Fruit fly (Drosophila melanogaster) whole organism, wandering third instar larva: ENCODE results near the gene CG16779.
A peak's percentile ranks its signal among the peaks of the same experiment; 100 is the strongest.

Source experiments
- Abd-B ChIP-seq: fragments of >200 bp; optimal IDR thresholded peaks from 2 replicates; lab custom pipeline; 2017; ENCODE audit warnings: missing biosample characterization, missing genetic modification characterization
- CG32264 ChIP-seq: fragments of 200-800 bp; sonication (Bioruptor generic); optimal IDR thresholded peaks from 2 replicates; lab custom pipeline; 2016; ENCODE audit warnings: missing biosample characterization, missing genetic modification characterization
- CG9705 ChIP-seq: fragments of 200-800 bp; sonication (Bioruptor generic); optimal IDR thresholded peaks from 2 replicates; lab custom pipeline; 2018; ENCODE audit warnings: missing biosample characterization, mild to moderate bottlenecking, missing genetic modification characterization
- CrebA ChIP-seq: fragments of 200-800 bp; sonication (Bioruptor generic); optimal IDR thresholded peaks from 2 replicates; lab custom pipeline; 2016; ENCODE audit warnings: missing biosample characterization, mild to moderate bottlenecking, missing genetic modification characterization, borderline replicate concordance
- Dfd ChIP-seq: fragments of >200 bp; optimal IDR thresholded peaks from 2 replicates; lab custom pipeline; 2017; ENCODE audit warnings: missing biosample characterization, missing genetic modification characterization
- Dif ChIP-seq: fragments of 200-275, 200-300 bp; sonication (Bioruptor generic); optimal IDR thresholded peaks from 2 replicates; lab custom pipeline; 2018; ENCODE audit warnings: missing biosample characterization, missing genetic modification characterization; ENCODE audit not compliant: partially characterized antibody
- GATAd ChIP-seq: sonication (Bioruptor generic); optimal IDR thresholded peaks from 2 replicates; lab custom pipeline; 2016; ENCODE audit warnings: missing biosample characterization, missing genetic modification characterization
- HLH106 ChIP-seq: fragments of 200-800 bp; optimal IDR thresholded peaks from 3 replicates; lab custom pipeline; 2019; ENCODE audit warnings: missing biosample characterization, mild to moderate bottlenecking, missing genetic modification characterization, moderate library complexity
- Hnf4 ChIP-seq: fragments of 200-800 bp; sonication (Bioruptor generic); optimal IDR thresholded peaks from 2 replicates; lab custom pipeline; 2016; ENCODE audit warnings: missing biosample characterization, mild to moderate bottlenecking, missing genetic modification characterization
- Hr78 ChIP-seq: fragments of >200 bp; optimal IDR thresholded peaks from 2 replicates; lab custom pipeline; 2017; ENCODE audit warnings: missing biosample characterization, missing genetic modification characterization
- Hr83 ChIP-seq: fragments of 200-300 bp; sonication (Bioruptor generic); optimal IDR thresholded peaks from 2 replicates; lab custom pipeline; 2016; ENCODE audit warnings: missing biosample characterization, mild to moderate bottlenecking, missing genetic modification characterization, moderate library complexity; ENCODE audit not compliant: poor library complexity, severe bottlenecking
- Jra ChIP-seq: sonication (Bioruptor generic); optimal IDR thresholded peaks from 2 replicates; lab custom pipeline; 2016; ENCODE audit warnings: missing biosample characterization, missing genetic modification characterization
- Mio ChIP-seq: sonication (Bioruptor generic); optimal IDR thresholded peaks from 2 replicates; lab custom pipeline; 2016; ENCODE audit warnings: missing biosample characterization, missing genetic modification characterization
- Myc ChIP-seq: fragments of >200 bp; optimal IDR thresholded peaks from 2 replicates; lab custom pipeline; 2017
- N ChIP-seq: fragments of >200 bp; optimal IDR thresholded peaks from 2 replicates; lab custom pipeline; 2018; ENCODE audit warnings: missing biosample characterization, missing external identifiers, missing genetic modification characterization
- OdsH ChIP-seq: fragments of 200-800 bp; sonication (Bioruptor generic); optimal IDR thresholded peaks from 2 replicates; lab custom pipeline; 2016; ENCODE audit warnings: missing biosample characterization, mild to moderate bottlenecking, missing genetic modification characterization
- Rel ChIP-seq, 2 experiments: fragments of 200-800 bp; sonication (Bioruptor generic) in 1 of 2; optimal IDR thresholded peaks; 2 replicates in 1 of 2; 3 replicates in 1 of 2; lab custom pipeline; 2016 to 2019; ENCODE audit warnings: mild to moderate bottlenecking in 2 of 2, missing biosample characterization in 2 of 2, missing genetic modification characterization in 2 of 2, moderate library complexity in 1 of 2
- Sp1 ChIP-seq: fragments of 200-800 bp; sonication (Bioruptor generic); optimal IDR thresholded peaks from 3 replicates; lab custom pipeline; 2019; ENCODE audit warnings: missing biosample characterization, mild to moderate bottlenecking, missing genetic modification characterization, moderate library complexity
- Vsx2 ChIP-seq: fragments of 200-300, 225-300 bp; sonication (Bioruptor generic); optimal IDR thresholded peaks from 2 replicates; lab custom pipeline; 2018; ENCODE audit warnings: missing biosample characterization, missing genetic modification characterization; ENCODE audit not compliant: partially characterized antibody
- br ChIP-seq: fragments of 200-800 bp; sonication (Bioruptor generic); optimal IDR thresholded peaks from 2 replicates; lab custom pipeline; 2016; ENCODE audit warnings: missing biosample characterization, missing genetic modification characterization
- brk ChIP-seq: fragments of 200-800 bp; sonication (Bioruptor generic); optimal IDR thresholded peaks from 2 replicates; lab custom pipeline; 2016; ENCODE audit warnings: missing biosample characterization, mild to moderate bottlenecking, missing genetic modification characterization
- dl ChIP-seq, 2 experiments: fragments of 175-275, 200-275 bp in 1 of 2; fragments of 200-275 bp in 1 of 2; sonication (Bioruptor generic); optimal IDR thresholded peaks; lab custom pipeline; 2018; ENCODE audit warnings: mild to moderate bottlenecking in 2 of 2, missing biosample characterization in 2 of 2, missing genetic modification characterization in 2 of 2, moderate library complexity in 2 of 2; ENCODE audit not compliant: partially characterized antibody in 2 of 2, insufficient read depth in 1 of 2
- dmrt93B ChIP-seq: fragments of 200-800 bp; sonication (Bioruptor generic); optimal IDR thresholded peaks from 2 replicates; lab custom pipeline; 2018; ENCODE audit warnings: missing biosample characterization, mild to moderate bottlenecking, missing genetic modification characterization
- dsf ChIP-seq: sonication (Bioruptor generic); optimal IDR thresholded peaks from 2 replicates; lab custom pipeline; 2016; ENCODE audit warnings: missing biosample characterization, missing genetic modification characterization, borderline replicate concordance
- ey ChIP-seq: fragments of 200-800 bp; sonication (Bioruptor generic); optimal IDR thresholded peaks from 2 replicates; lab custom pipeline; 2016; ENCODE audit warnings: missing biosample characterization, missing genetic modification characterization
- foxo ChIP-seq, 2 experiments: fragments of 200-800 bp; sonication (Bioruptor generic); optimal IDR thresholded peaks; 2 replicates in 1 of 2; 3 replicates in 1 of 2; lab custom pipeline; 2016 to 2017; ENCODE audit warnings: missing biosample characterization in 2 of 2, missing genetic modification characterization in 2 of 2
- fru ChIP-seq: fragments of 200-800 bp; sonication (Bioruptor generic); optimal IDR thresholded peaks from 3 replicates; lab custom pipeline; 2016; ENCODE audit warnings: missing biosample characterization, mild to moderate bottlenecking, missing genetic modification characterization
- h ChIP-seq: fragments of 200-800 bp; sonication (Bioruptor generic); optimal IDR thresholded peaks from 3 replicates; lab custom pipeline; 2016; ENCODE audit warnings: missing biosample characterization, mild to moderate bottlenecking, missing genetic modification characterization
- jim ChIP-seq: fragments of 175-275, 200-325 bp; sonication (Bioruptor generic); optimal IDR thresholded peaks from 2 replicates; lab custom pipeline; 2016; ENCODE audit warnings: missing biosample characterization, mild to moderate bottlenecking, missing genetic modification characterization
- lola ChIP-seq: fragments of >200 bp; optimal IDR thresholded peaks from 2 replicates; lab custom pipeline; 2017; ENCODE audit warnings: missing biosample characterization, missing genetic modification characterization
- pan ChIP-seq: fragments of >200 bp; optimal IDR thresholded peaks from 2 replicates; lab custom pipeline; 2017
- psq ChIP-seq: fragments of 200-800 bp; sonication (Bioruptor generic); optimal IDR thresholded peaks from 3 replicates; lab custom pipeline; 2017; ENCODE audit warnings: missing biosample characterization, mild to moderate bottlenecking, missing genetic modification characterization, moderate library complexity
- rgr ChIP-seq: fragments of 200-800 bp; sonication (Bioruptor generic); optimal IDR thresholded peaks from 3 replicates; lab custom pipeline; 2016; ENCODE audit warnings: missing biosample characterization, mild to moderate bottlenecking, missing genetic modification characterization
- sage ChIP-seq: fragments of 200-800 bp; sonication (Bioruptor generic); optimal IDR thresholded peaks from 2 replicates; lab custom pipeline; 2016; ENCODE audit warnings: missing biosample characterization, mild to moderate bottlenecking, missing genetic modification characterization
- sv ChIP-seq: fragments of 200-800 bp; sonication (Bioruptor generic); optimal IDR thresholded peaks from 3 replicates; lab custom pipeline; 2016; ENCODE audit warnings: missing biosample characterization, missing genetic modification characterization
- tai ChIP-seq: sonication (Bioruptor generic); optimal IDR thresholded peaks from 2 replicates; lab custom pipeline; 2016; ENCODE audit warnings: missing biosample characterization, missing genetic modification characterization
- usp ChIP-seq: fragments of >200 bp; optimal IDR thresholded peaks from 2 replicates; lab custom pipeline; 2017; ENCODE audit warnings: missing biosample characterization, missing genetic modification characterization
- woc ChIP-seq: sonication (Bioruptor generic); optimal IDR thresholded peaks from 2 replicates; lab custom pipeline; 2016; ENCODE audit warnings: missing biosample characterization, mild to moderate bottlenecking, missing genetic modification characterization

CG16779 gene

dm6 chr3R:9529913-9530312, 36.4 kb upstream of the CG16779 start:
- TF ChIP-seq Abd-B (no peak), Jra (GFP tag; lab: Kevin White, UChicago) (no peak), GATAd (GFP tag; lab: Kevin White, UChicago) (no peak), h (GFP tag; lab: Kevin White, UChicago) (no peak)

dm6 chr3R:9529387-9529897, 36.0 kb upstream of the CG16779 start:
- no peak for TF ChIP-seq Rel (GFP tag; optimal IDR thresholded peaks at IDR 0.05; lab: Kevin White, UChicago)
- TF ChIP-seq Rel (tag; optimal IDR thresholded peaks at IDR 0.05; lab: Kevin White, UChicago), result peak; percentile 69
- no peak for TF ChIP-seq brk (GFP tag; lab: Kevin White, UChicago)

dm6 chr3R:9527907-9528842, 34.7 kb upstream of the CG16779 start:
- TF ChIP-seq usp, result no peak
- no peak for TF ChIP-seq Dif (GFP tag; lab: Kevin White, UChicago)
- peak; percentile 90 for TF ChIP-seq HLH106 (tag; lab: Kevin White, UChicago)
- no peak for TF ChIP-seq Dfd (GFP tag; lab: Kevin White, UChicago)
- peak; percentile 88 for TF ChIP-seq Jra (GFP tag; lab: Kevin White, UChicago)
- peak; percentile 81 for TF ChIP-seq dmrt93B (GFP tag; lab: Kevin White, UChicago)
- peak; percentile 92 for TF ChIP-seq woc (GFP tag; lab: Kevin White, UChicago)
- peak; percentile 94 for TF ChIP-seq ey (GFP tag; lab: Kevin White, UChicago)
- peak; percentile 99 for TF ChIP-seq h (GFP tag; lab: Kevin White, UChicago)
- no peak for TF ChIP-seq pan (lab: Kevin White, UChicago)
- TF ChIP-seq dsf (GFP tag; lab: Kevin White, UChicago), result peak; percentile 34
- TF ChIP-seq jim, result peak; percentile 10
- TF ChIP-seq sage (GFP tag; lab: Kevin White, UChicago), result peak; percentile 92
- no peak for TF ChIP-seq Hr78
- TF ChIP-seq GATAd (GFP tag; lab: Kevin White, UChicago), result peak; percentile 77
- no peak for TF ChIP-seq CrebA
- no peak for TF ChIP-seq lola (GFP tag; lab: Kevin White, UChicago)
- TF ChIP-seq brk (GFP tag; lab: Kevin White, UChicago), result peak; percentile 87
- TF ChIP-seq Sp1 (GFP tag; lab: Kevin White, UChicago), result peak; percentile 87
- peak; percentile 97 for TF ChIP-seq CG32264 (GFP tag; lab: Kevin White, UChicago)
- peak; percentile 95 for TF ChIP-seq Rel (GFP tag; optimal IDR thresholded peaks at IDR 0.05; lab: Kevin White, UChicago)
- peak; percentile 60 for TF ChIP-seq Rel (tag; optimal IDR thresholded peaks at IDR 0.05; lab: Kevin White, UChicago)
- peak; percentile 65 for TF ChIP-seq sv
- TF ChIP-seq rgr, result peak; percentile 96
- TF ChIP-seq N (GFP tag; lab: Kevin White, UChicago), result no peak
- TF ChIP-seq Abd-B, result no peak
- no peak for TF ChIP-seq tai (GFP tag; lab: Kevin White, UChicago)
- peak; percentile 97 for TF ChIP-seq fru (GFP tag; lab: Kevin White, UChicago)
- peak; percentile 96 for TF ChIP-seq Hr83
- peak; percentile 86 for TF ChIP-seq psq
- peak; percentile 91 for TF ChIP-seq OdsH (GFP tag; lab: Kevin White, UChicago)
- peak; percentile 95 for TF ChIP-seq foxo (GFP tag; optimal IDR thresholded peaks at IDR 0.05; lab: Kevin White, UChicago)
- peak; percentile 65 for TF ChIP-seq Mio (GFP tag; lab: Kevin White, UChicago)
- peak; percentile 94 for TF ChIP-seq Hnf4
- no peak for TF ChIP-seq Myc (lab: Kevin White, UChicago)
- peak; percentile 68 for TF ChIP-seq CG9705 (GFP tag; lab: Kevin White, UChicago)
- TF ChIP-seq br, result peak; percentile 96
- TF ChIP-seq Vsx2 (GFP tag; lab: Kevin White, UChicago), result no peak
- TF ChIP-seq dl (GFP tag; optimal IDR thresholded peaks at IDR 0.05; lab: Kevin White, UChicago; ENCODE audit: insufficient read depth in 1 of 2, partially characterized antibody in 2 of 2), result no peak
